Worm (Caenorhabditis elegans) whole organism, mixed stage, embryonic: Measurements from ENCODE around the gene str-35.

ENCODE experiments used
- M03D4.4 ChIP-seq: sonication (generic microtip); optimal IDR thresholded peaks from 2 replicates; lab custom pipeline; 2017; ENCODE audit warnings: mild to moderate bottlenecking, missing genetic modification characterization, missing compliant biosample characterization
- blmp-1 ChIP-seq: fragments of 150-350 bp; optimal IDR thresholded peaks from 2 replicates; lab custom pipeline; 2014; ENCODE audit warnings: missing biosample characterization, missing genetic modification characterization
- ceh-83 ChIP-seq: fragments of 200-800 bp; sonication (Bioruptor generic); optimal IDR thresholded peaks from 2 replicates; lab custom pipeline; 2018; ENCODE audit warnings: mild to moderate bottlenecking, missing genetic modification characterization, missing compliant biosample characterization
- cnd-1 ChIP-seq: fragments of 200-800 bp; sonication (Bioruptor generic); optimal IDR thresholded peaks from 2 replicates; lab custom pipeline; 2018; ENCODE audit warnings: mild to moderate bottlenecking, missing genetic modification characterization, missing compliant biosample characterization
- hlh-1 ChIP-seq: fragments of 150-350 bp; optimal IDR thresholded peaks from 2 replicates; lab custom pipeline; 2014; ENCODE audit warnings: missing biosample characterization, missing genetic modification reagents, missing genetic modification characterization
- lsy-2 ChIP-seq: fragments of 150-350 bp; optimal IDR thresholded peaks from 2 replicates; lab custom pipeline; 2014; ENCODE audit warnings: missing biosample characterization, missing genetic modification characterization
- nhr-2 ChIP-seq: fragments of 150-350 bp; optimal IDR thresholded peaks from 2 replicates; lab custom pipeline; 2014; ENCODE audit warnings: missing biosample characterization, missing genetic modification characterization
- nhr-28 ChIP-seq: fragments of 150-350 bp; optimal IDR thresholded peaks from 2 replicates; lab custom pipeline; 2014; ENCODE audit warnings: missing biosample characterization, missing genetic modification characterization
- nhr-76 ChIP-seq: sonication (generic microtip); optimal IDR thresholded peaks from 2 replicates; lab custom pipeline; 2017; ENCODE audit warnings: missing biosample characterization, missing genetic modification characterization
- pha-4 ChIP-seq: fragments of 150-350 bp; optimal IDR thresholded peaks from 2 replicates; lab custom pipeline; 2018; ENCODE audit warnings: missing biosample characterization, missing genetic modification reagents, missing genetic modification characterization
- tbx-8 ChIP-seq: fragments of 200-800 bp; sonication (Bioruptor generic); optimal IDR thresholded peaks from 2 replicates; lab custom pipeline; 2018; ENCODE audit warnings: mild to moderate bottlenecking, missing genetic modification characterization, moderate library complexity, missing compliant biosample characterization

ce11 chrV:4491273-4492094, 16.8 kb downstream of the str-35 start:
- TF ChIP-seq nhr-76 (tag; lab: Kevin White, UChicago) (no peak), tbx-8 (GFP tag; lab: Kevin White, UChicago) (no peak), nhr-28 (tag; lab: Kevin White, UChicago) (no peak), cnd-1 (no peak), nhr-2 (no peak), M03D4.4 (tag; lab: Kevin White, UChicago) (peak; percentile 22), lsy-2 (tag; lab: Kevin White, UChicago) (no peak), blmp-1 (tag; lab: Kevin White, UChicago) (no peak), ceh-83 (GFP tag; lab: Kevin White, UChicago) (no peak), hlh-1 (peak; percentile 84), pha-4 (tag; lab: Kevin White, UChicago) (no peak)
